Fruit fly (Drosophila melanogaster) whole organism, embryonic: ENCODE measurements around the gene Jon25Bi.

Source experiments
- Abd-B ChIP-seq: fragments of 200-800 bp; sonication (Bioruptor generic); optimal IDR thresholded peaks from 2 replicates; lab custom pipeline; 2018; ENCODE audit warnings: missing biosample characterization, mild to moderate bottlenecking, missing genetic modification characterization, moderate library complexity
- Aef1 ChIP-seq: fragments of 200-800 bp; sonication (Bioruptor generic); IDR thresholded peaks from 3 replicates; pipeline ENCODE4 v1.3.6; 2022; ENCODE audit warnings: missing biosample characterization, missing genetic modification characterization
- Bteb2 ChIP-seq: fragments of 200-800 bp; sonication (Bioruptor generic); optimal IDR thresholded peaks from 2 replicates; lab custom pipeline; 2016; ENCODE audit warnings: missing biosample characterization, missing genetic modification characterization
- CG10979 ChIP-seq: fragments of 200-800 bp; sonication (Bioruptor generic); optimal IDR thresholded peaks from 2 replicates; lab custom pipeline; 2018; ENCODE audit warnings: missing biosample characterization, mild to moderate bottlenecking, missing genetic modification characterization, moderate library complexity
- CG12071 ChIP-seq: fragments of 200-800 bp; sonication (Bioruptor generic); optimal IDR thresholded peaks from 3 replicates; lab custom pipeline; 2018; ENCODE audit warnings: missing biosample characterization, mild to moderate bottlenecking, missing genetic modification characterization
- CG14441 ChIP-seq: fragments of 200-800 bp; sonication (Bioruptor generic); IDR thresholded peaks from 2 replicates; pipeline ENCODE4 v1.3.6; 2022; ENCODE audit warnings: missing biosample characterization, missing genetic modification characterization
- CG16863 ChIP-seq: fragments of 200-800 bp; sonication (Bioruptor generic); optimal IDR thresholded peaks from 3 replicates; lab custom pipeline; 2016; ENCODE audit warnings: missing biosample characterization, missing genetic modification characterization
- CG17802 ChIP-seq: fragments of 200-800 bp; sonication (Bioruptor generic); optimal IDR thresholded peaks from 2 replicates; lab custom pipeline; 2018; ENCODE audit warnings: missing biosample characterization, mild to moderate bottlenecking, missing genetic modification characterization, moderate library complexity
- CG17912 ChIP-seq: fragments of 200-800 bp; sonication (Bioruptor generic); optimal IDR thresholded peaks from 2 replicates; lab custom pipeline; 2018; ENCODE audit warnings: missing biosample characterization, mild to moderate bottlenecking, missing genetic modification characterization
- CG18619 ChIP-seq: fragments of 200-800 bp; sonication (Bioruptor generic); optimal IDR thresholded peaks from 3 replicates; lab custom pipeline; 2017; ENCODE audit warnings: missing biosample characterization, mild to moderate bottlenecking, missing genetic modification characterization
- CG33213 ChIP-seq: fragments of 200-800 bp; sonication (Bioruptor generic); optimal IDR thresholded peaks from 3 replicates; lab custom pipeline; 2016; ENCODE audit warnings: missing biosample characterization, missing genetic modification characterization
- CG34376 ChIP-seq: fragments of 200-800 bp; sonication (Bioruptor generic); optimal IDR thresholded peaks from 2 replicates; lab custom pipeline; 2018; ENCODE audit warnings: missing biosample characterization, mild to moderate bottlenecking, missing genetic modification characterization
- CG3995 ChIP-seq: fragments of 200-800 bp; sonication (Bioruptor generic); optimal IDR thresholded peaks from 3 replicates; lab custom pipeline; 2016; ENCODE audit warnings: missing biosample characterization, missing genetic modification characterization
- CG4282 ChIP-seq: fragments of 200-800 bp; sonication (Bioruptor generic); optimal IDR thresholded peaks from 2 replicates; lab custom pipeline; 2016; ENCODE audit warnings: missing biosample characterization, missing genetic modification characterization
- CG4854 ChIP-seq: fragments of 200-800 bp; sonication (Bioruptor generic); optimal IDR thresholded peaks from 2 replicates; lab custom pipeline; 2016; ENCODE audit warnings: missing biosample characterization, missing genetic modification characterization, inconsistent platforms
- CG5953 ChIP-seq: fragments of 200-800 bp; sonication (Bioruptor generic); IDR thresholded peaks from 2 replicates; pipeline ENCODE4 v1.3.6; 2022; ENCODE audit warnings: missing biosample characterization, missing genetic modification characterization
- CG8290 ChIP-seq, 3 experiments: fragments of 200-800 bp; sonication (Bioruptor generic); optimal IDR thresholded peaks; 2 replicates each; lab custom pipeline; 2016 to 2019; ENCODE audit warnings: missing biosample characterization in 3 of 3, missing genetic modification characterization in 3 of 3, mild to moderate bottlenecking in 2 of 3, moderate library complexity in 1 of 3
- CG8765 ChIP-seq: fragments of 200-800 bp; sonication (Bioruptor generic); IDR thresholded peaks from 2 replicates; pipeline ENCODE4 v1.3.6; 2022; ENCODE audit warnings: missing biosample characterization, missing genetic modification characterization
- D19A ChIP-seq: fragments of 200-800 bp; optimal IDR thresholded peaks from 3 replicates; lab custom pipeline; 2019; ENCODE audit warnings: missing biosample characterization, mild to moderate bottlenecking, missing genetic modification characterization, moderate library complexity
- Dfd ChIP-seq, 2 experiments: fragments of >200 bp; optimal IDR thresholded peaks; 2 replicates each; lab custom pipeline; 2017; ENCODE audit warnings: missing biosample characterization in 2 of 2, missing genetic modification characterization in 2 of 2
- Dll ChIP-seq: fragments of 200-800 bp; sonication (Bioruptor generic); IDR thresholded peaks from 4 replicates; pipeline ENCODE4 v1.3.6; 2022; ENCODE audit warnings: missing biosample characterization, missing genetic modification characterization; ENCODE audit not compliant: partially characterized antibody
- Hr78 ChIP-seq, 2 experiments: fragments of 200-800 bp in 1 of 2; fragments of >200 bp in 1 of 2; sonication (Bioruptor generic) in 1 of 2; optimal IDR thresholded peaks; 2 replicates each; lab custom pipeline; 2017 to 2019; ENCODE audit warnings: missing biosample characterization in 2 of 2, missing genetic modification characterization in 2 of 2, mild to moderate bottlenecking in 1 of 2, moderate library complexity in 1 of 2
- Kr ChIP-seq: fragments of 200-800 bp; sonication (Bioruptor generic); optimal IDR thresholded peaks from 2 replicates; lab custom pipeline; 2017; ENCODE audit warnings: missing biosample characterization, mild to moderate bottlenecking, missing genetic modification characterization
- Med ChIP-seq: fragments of 200-800 bp; sonication (Bioruptor generic); peaks from one replicate; lab custom pipeline; 2016; ENCODE audit warnings: missing biosample characterization, missing genetic modification characterization, mild to moderate bottlenecking, inconsistent platforms, moderate library complexity
- NC2α ChIP-seq: fragments of 200-800 bp; sonication (Bioruptor generic); optimal IDR thresholded peaks from 2 replicates; lab custom pipeline; 2016; ENCODE audit warnings: missing biosample characterization, missing genetic modification characterization
- NK7.1 ChIP-seq: fragments of 200-800 bp; sonication (Bioruptor generic); optimal IDR thresholded peaks from 3 replicates; lab custom pipeline; 2016; ENCODE audit warnings: missing biosample characterization, missing genetic modification characterization
- Optix ChIP-seq: fragments of 200-800 bp; sonication (Bioruptor generic); IDR thresholded peaks from 3 replicates; pipeline ENCODE4 v1.3.6; 2022; ENCODE audit warnings: missing biosample characterization, missing genetic modification characterization
- Rx ChIP-seq: fragments of 200-800 bp; sonication (Bioruptor generic); IDR thresholded peaks from 2 replicates; pipeline ENCODE4 v1.3.6; 2022; ENCODE audit warnings: missing biosample characterization, missing genetic modification characterization
- Spps ChIP-seq: fragments of 200-800 bp; sonication (Bioruptor generic); optimal IDR thresholded peaks from 2 replicates; lab custom pipeline; 2018; ENCODE audit warnings: missing biosample characterization, mild to moderate bottlenecking, missing genetic modification characterization
- Ssrp ChIP-seq: fragments of 200-800 bp; sonication (Bioruptor generic); optimal IDR thresholded peaks from 2 replicates; lab custom pipeline; 2018; ENCODE audit warnings: missing biosample characterization, mild to moderate bottlenecking, missing genetic modification characterization, moderate library complexity
- Taf1 ChIP-seq: fragments of 200-800 bp; sonication (Bioruptor generic); IDR thresholded peaks from 2 replicates; pipeline ENCODE4 v1.3.6; 2022; ENCODE audit warnings: missing biosample characterization, missing genetic modification characterization
- Xrp1 ChIP-seq: fragments of 200-800 bp; sonication (Bioruptor generic); IDR thresholded peaks from 2 replicates; pipeline ENCODE4 v1.3.6; 2022; ENCODE audit warnings: missing biosample characterization, missing genetic modification characterization
- dan ChIP-seq: fragments of 200-800 bp; sonication (Bioruptor generic); IDR thresholded peaks from 2 replicates; pipeline ENCODE4 v1.3.6; 2022; ENCODE audit warnings: missing biosample characterization, missing genetic modification characterization
- fd64A ChIP-seq: fragments of 200-800 bp; sonication (Bioruptor generic); optimal IDR thresholded peaks from 3 replicates; lab custom pipeline; 2018; ENCODE audit warnings: missing biosample characterization, mild to moderate bottlenecking, missing genetic modification characterization
- fd96Cb ChIP-seq: fragments of 200-800 bp; sonication (Bioruptor generic); optimal IDR thresholded peaks from 2 replicates; lab custom pipeline; 2018; ENCODE audit warnings: missing biosample characterization, mild to moderate bottlenecking, missing genetic modification characterization, moderate library complexity
- gsb-n ChIP-seq: fragments of 200-800 bp; sonication (Bioruptor generic); optimal IDR thresholded peaks from 3 replicates; lab custom pipeline; 2018; ENCODE audit warnings: missing biosample characterization, mild to moderate bottlenecking, missing genetic modification characterization
- her ChIP-seq: fragments of 200-800 bp; sonication (Bioruptor generic); optimal IDR thresholded peaks from 2 replicates; lab custom pipeline; 2016; ENCODE audit warnings: missing biosample characterization, missing genetic modification characterization
- lab ChIP-seq: fragments of 200-800 bp; sonication (Bioruptor generic); optimal IDR thresholded peaks from 3 replicates; lab custom pipeline; 2017; ENCODE audit warnings: missing biosample characterization, missing genetic modification characterization, mild to moderate bottlenecking, moderate library complexity, missing genetic modification reagents
- maf-S ChIP-seq: fragments of 200-800 bp; sonication (Bioruptor generic); optimal IDR thresholded peaks from 2 replicates; lab custom pipeline; 2016; ENCODE audit warnings: missing biosample characterization, missing genetic modification characterization
- org-1 ChIP-seq: fragments of 200-800 bp; sonication (Bioruptor generic); optimal IDR thresholded peaks from 2 replicates; lab custom pipeline; 2017; ENCODE audit warnings: missing biosample characterization, missing genetic modification characterization
- ranshi ChIP-seq: fragments of 200-800 bp; sonication (Bioruptor generic); IDR thresholded peaks from 2 replicates; pipeline ENCODE4 v1.3.6; 2022; ENCODE audit warnings: missing biosample characterization, missing genetic modification characterization
- ro ChIP-seq: fragments of 200-800 bp; sonication (Bioruptor generic); IDR thresholded peaks from 2 replicates; pipeline ENCODE4 v1.3.6; 2022; ENCODE audit warnings: missing biosample characterization, missing genetic modification characterization
- salm ChIP-seq: fragments of 200-800 bp; sonication (Bioruptor generic); optimal IDR thresholded peaks from 2 replicates; lab custom pipeline; 2018; ENCODE audit warnings: missing biosample characterization, mild to moderate bottlenecking, missing genetic modification characterization
- sens-2 ChIP-seq: fragments of 200-800 bp; sonication (Bioruptor generic); IDR thresholded peaks from 2 replicates; pipeline ENCODE4 v1.3.6; 2022; ENCODE audit warnings: missing biosample characterization, missing genetic modification characterization
- shn ChIP-seq: fragments of 200-800 bp; sonication (Bioruptor generic); optimal IDR thresholded peaks from 3 replicates; lab custom pipeline; 2016; ENCODE audit warnings: missing biosample characterization, missing genetic modification characterization
- sim ChIP-seq: fragments of 200-800 bp; sonication (Bioruptor generic); IDR thresholded peaks from 2 replicates; pipeline ENCODE4 v1.3.6; 2022; ENCODE audit warnings: missing biosample characterization, missing genetic modification characterization
- so ChIP-seq: fragments of 200-800 bp; sonication (Bioruptor generic); IDR thresholded peaks from 3 replicates; pipeline ENCODE4 v1.3.6; 2022; ENCODE audit warnings: missing biosample characterization, missing genetic modification characterization
- sug ChIP-seq: fragments of 200-800 bp; optimal IDR thresholded peaks from 2 replicates; lab custom pipeline; 2019; ENCODE audit warnings: missing biosample characterization, mild to moderate bottlenecking, missing genetic modification characterization, moderate library complexity
- tio ChIP-seq: fragments of 200-800 bp; sonication (Bioruptor generic); optimal IDR thresholded peaks from 2 replicates; lab custom pipeline; 2017; ENCODE audit warnings: missing biosample characterization, missing genetic modification characterization, inconsistent platforms
- yki ChIP-seq: fragments of >200 bp; optimal IDR thresholded peaks from 3 replicates; lab custom pipeline; 2018

Jon25Bi gene

DNA sequence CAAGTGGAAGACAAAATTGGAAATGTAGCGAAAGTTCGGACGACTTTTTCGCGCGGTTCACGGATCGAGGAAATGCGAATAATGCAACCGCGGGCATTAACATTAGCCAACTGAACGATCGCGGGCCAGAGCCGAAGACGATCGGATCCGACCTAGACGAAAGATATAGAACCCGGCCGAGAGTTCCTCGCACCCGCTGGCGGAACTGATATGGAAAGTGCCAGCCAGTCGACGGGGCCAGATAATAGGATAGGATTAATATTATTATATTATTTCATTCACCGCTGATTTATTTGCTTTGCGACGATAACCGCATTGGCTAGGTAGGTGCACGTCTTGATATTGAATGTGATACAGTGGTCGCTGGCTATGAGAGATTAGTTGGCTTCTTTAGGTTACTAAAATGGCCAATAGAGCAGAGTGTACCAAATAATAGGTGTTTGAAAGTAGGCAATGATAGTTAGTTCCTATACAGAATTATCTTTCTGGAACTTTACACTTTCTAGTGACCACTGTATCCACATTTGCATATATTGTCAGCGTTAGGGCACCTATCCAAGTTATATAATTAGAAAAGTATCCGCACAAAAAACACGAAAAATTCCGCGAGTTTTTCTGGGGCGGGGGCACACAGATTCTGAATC, 44.6 kb upstream of the Jon25Bi start (continued):
- TF ChIP-seq Med (peak; percentile 96), CG3995 (GFP tag; lab: Kevin White, UChicago) (peak; percentile 40), CG8290 (GFP tag; optimal IDR thresholded peaks at IDR 0.05; lab: Kevin White, UChicago) (no peak), CG8290 (tag; optimal IDR thresholded peaks at IDR 0.05; lab: Kevin White, UChicago) (peak; percentile 75 to 90), her (GFP tag; lab: Kevin White, UChicago) (peak; percentile 29), Bteb2 (peak; percentile 54), Ssrp (tag; lab: Kevin White, UChicago) (peak; percentile 40), NK7.1 (GFP tag; lab: Kevin White, UChicago) (no peak), CG4854 (no peak), ro (GFP tag; lab: Robert Waterston, UW) (no peak), maf-S (GFP tag; lab: Kevin White, UChicago) (peak; percentile 38), Kr (GFP tag; lab: Kevin White, UChicago) (no peak), Hr78 (GFP tag; optimal IDR thresholded peaks at IDR 0.05; lab: Kevin White, UChicago) (no peak), sug (peak; percentile 26), org-1 (peak; percentile 14), CG4282 (no peak), gsb-n (tag; lab: Kevin White, UChicago) (peak; percentile 56), D19A (tag; lab: Kevin White, UChicago) (no peak), shn (peak; percentile 47), lab (GFP tag; lab: Kevin White, UChicago) (peak; percentile 87), NC2α (GFP tag; lab: Kevin White, UChicago) (peak; percentile 14), CG10979 (tag; lab: Kevin White, UChicago) (peak; percentile 61), tio (peak; percentile 51), CG16863 (GFP tag; lab: Kevin White, UChicago) (peak; percentile 55), ranshi (GFP tag; lab: Robert Waterston, UW) (peak; percentile 70; the same call in 1 of the 2 replicates), Dll (GFP tag; lab: Robert Waterston, UW) (no peak), so (GFP tag; lab: Robert Waterston, UW) (peak; percentile 70; the same call in 1 of the 3 replicates), Spps (tag; lab: Kevin White, UChicago) (no peak), CG17802 (tag; lab: Kevin White, UChicago) (no peak), CG5953 (GFP tag; lab: Robert Waterston, UW) (0 out of 2 replicates have a peak, but pooled peaks have one; percentile 37), CG8765 (GFP tag; lab: Robert Waterston, UW) (peak; percentile 51; the same call in 1 of the 2 replicates), CG33213 (GFP tag; lab: Kevin White, UChicago) (peak; percentile 47), sens-2 (GFP tag; lab: Robert Waterston, UW) (peak; percentile 38; the same call in 1 of the 2 replicates), Abd-B (no peak), Rx (peak; percentile 64), Taf1 (GFP tag; lab: Robert Waterston, UW) (peak; percentile 68), salm (peak; percentile 59), dan (GFP tag; lab: Robert Waterston, UW) (no peak), sim (GFP tag; lab: Robert Waterston, UW) (0 out of 2 replicates have a peak, but pooled peaks have one; percentile 41), fd96Cb (tag; lab: Kevin White, UChicago) (peak; percentile 76), Aef1 (GFP tag; lab: Robert Waterston, UW) (peak; percentile 72), Optix (GFP tag; lab: Robert Waterston, UW) (peak; percentile 64; the same call in 2 of the 3 replicates), Xrp1 (GFP tag; lab: Robert Waterston, UW) (peak; percentile 73), fd64A (GFP tag; lab: Kevin White, UChicago) (peak; percentile 2), CG12071 (GFP tag; lab: Kevin White, UChicago) (peak; percentile 70), CG14441 (peak; percentile 78), yki (lab: Kevin White, UChicago) (no peak), Dfd (GFP tag; optimal IDR thresholded peaks at IDR 0.05; lab: Kevin White, UChicago) (no peak), CG17912 (GFP tag; lab: Kevin White, UChicago) (no peak), CG34376 (GFP tag; lab: Kevin White, UChicago) (peak; percentile 42), CG18619 (GFP tag; lab: Kevin White, UChicago) (peak; percentile 48)
